Fruit fly (Drosophila melanogaster): ENCODE results near the gene CG3008.

Gene CG3008

DNA sequence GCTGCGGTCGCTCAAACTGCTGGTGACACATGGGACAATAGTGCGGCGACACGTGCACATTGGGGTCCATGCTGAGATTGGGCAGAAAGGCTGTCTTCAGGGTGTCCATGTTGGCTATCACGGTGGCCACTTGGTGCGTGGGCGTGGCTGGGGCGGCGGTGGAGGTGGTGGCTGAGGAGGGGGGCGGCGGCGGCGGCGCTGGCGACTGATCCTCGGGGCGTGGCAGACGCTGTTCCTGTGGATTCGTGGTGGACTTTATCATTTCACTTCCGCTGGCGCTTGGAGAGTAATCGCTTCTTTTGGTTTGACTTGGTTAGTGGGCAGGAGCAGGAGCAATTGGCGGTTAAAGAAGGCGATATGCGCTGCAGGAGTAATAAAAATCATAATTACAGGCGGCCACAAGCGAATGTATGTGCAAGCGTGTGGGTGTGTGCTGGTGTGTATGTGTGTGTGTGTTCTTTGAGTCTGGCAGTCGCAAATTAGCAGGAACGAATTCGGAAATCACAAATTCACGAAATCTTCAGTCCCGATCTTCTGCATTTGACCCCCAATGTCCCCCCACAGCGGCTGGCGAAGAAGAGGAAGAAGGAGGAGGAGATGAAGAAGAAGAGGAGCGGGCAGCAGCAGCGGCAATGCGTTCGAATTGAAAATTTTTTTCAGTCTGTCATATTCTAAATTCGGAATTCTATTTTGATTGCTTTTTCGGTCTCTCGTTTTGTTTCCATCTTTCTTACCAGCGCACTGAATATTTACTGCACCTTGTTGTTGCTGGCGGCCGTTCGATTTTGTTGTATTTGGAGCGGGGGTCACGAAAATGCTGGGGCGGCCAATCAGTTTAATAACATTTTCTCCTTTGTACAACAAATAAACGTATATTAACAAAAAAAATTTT lies 721 bp upstream of the CG3008 start:
- TF ChIP-seq CG8478 (optimal IDR thresholded peaks at IDR 0.05) = no peak
- no peak for TF ChIP-seq CTCF (optimal IDR thresholded peaks at IDR 0.05)

DNA sequence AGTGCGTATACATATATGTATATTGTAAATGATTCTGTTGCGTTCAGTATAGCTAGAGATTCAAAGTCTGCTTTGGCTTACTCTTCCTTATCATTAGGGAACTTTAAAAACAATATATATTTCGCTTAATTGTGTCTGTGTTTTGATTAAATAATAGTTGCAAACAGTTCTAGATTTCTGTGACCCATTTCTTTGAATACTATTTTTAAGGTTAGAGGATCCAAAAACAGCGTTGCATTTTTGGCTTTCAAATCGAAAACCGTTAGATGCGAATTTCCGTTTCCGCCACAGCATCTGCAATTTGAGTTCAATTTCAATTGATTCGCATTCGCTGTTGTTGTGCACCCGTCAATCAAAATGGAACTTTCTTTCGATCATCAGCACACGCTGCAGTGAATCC lies 3.0 kb downstream of the CG3008 start:
- TF ChIP-seq CTCF (optimal IDR thresholded peaks at IDR 0.05) (no peak), CG8478 (optimal IDR thresholded peaks at IDR 0.05) (no peak)

DNA sequence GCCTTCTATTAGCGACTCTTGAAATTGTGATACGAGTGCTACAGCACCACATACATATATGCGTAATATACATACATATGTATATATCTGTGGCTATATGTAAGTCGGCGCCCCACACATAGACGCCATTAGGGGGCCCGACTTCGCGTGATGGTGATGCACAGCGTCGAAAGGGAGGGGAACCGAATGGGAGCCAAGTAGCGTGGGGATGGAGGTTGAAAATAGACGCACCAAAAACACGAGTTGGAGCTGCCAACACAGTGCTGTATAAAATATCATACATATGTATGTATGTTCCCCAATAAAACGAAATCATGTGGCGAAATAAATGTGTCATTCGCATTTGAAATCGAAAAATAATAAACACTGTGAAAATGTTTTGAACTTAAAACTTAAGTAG lies 3.5 kb downstream of the CG3008 start:
- TF ChIP-seq CG8478 (optimal IDR thresholded peaks at IDR 0.05) (no peak), CTCF (optimal IDR thresholded peaks at IDR 0.05) (no peak)

DNA sequence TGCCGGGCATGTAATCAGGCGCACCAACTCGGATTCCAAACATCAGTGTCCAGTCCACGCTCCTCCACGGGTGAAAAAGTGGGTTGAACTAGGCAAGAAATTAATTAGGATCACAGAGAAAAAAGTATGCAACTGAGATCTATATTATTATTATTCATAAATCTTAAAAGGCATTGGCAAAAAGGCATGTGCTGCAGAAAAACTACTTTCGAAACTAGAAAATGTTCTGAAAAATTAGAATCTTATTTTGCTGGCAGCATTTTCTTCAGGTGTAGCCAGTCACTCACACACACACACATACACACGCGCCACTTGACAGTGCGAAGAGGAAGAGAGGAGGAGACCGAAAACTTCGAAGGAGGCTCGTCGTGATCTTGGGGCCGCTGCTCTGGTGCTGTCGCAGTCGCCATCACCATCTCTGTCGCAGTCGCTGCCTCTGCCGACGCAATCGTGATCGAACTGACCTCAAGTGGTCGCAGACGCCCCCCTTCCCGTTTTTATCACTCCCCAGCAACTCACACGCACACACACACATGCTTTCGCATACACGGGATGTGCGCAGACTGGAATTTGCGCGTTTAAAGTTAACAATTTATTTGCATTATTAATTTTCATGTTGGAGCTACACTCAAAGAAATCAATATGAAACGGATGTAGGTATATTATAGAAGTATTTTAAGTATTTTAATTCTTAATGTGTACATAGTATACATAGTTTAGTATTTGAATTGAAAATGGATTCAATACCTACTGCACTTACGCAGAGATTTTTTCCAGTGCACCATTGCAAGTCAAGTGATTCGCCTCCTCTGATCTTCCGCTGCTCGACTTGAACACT lies 4.5 kb downstream of the CG3008 start:
- TF ChIP-seq CG8478 (optimal IDR thresholded peaks at IDR 0.05) (no peak), CTCF (optimal IDR thresholded peaks at IDR 0.05) (no peak)

DNA sequence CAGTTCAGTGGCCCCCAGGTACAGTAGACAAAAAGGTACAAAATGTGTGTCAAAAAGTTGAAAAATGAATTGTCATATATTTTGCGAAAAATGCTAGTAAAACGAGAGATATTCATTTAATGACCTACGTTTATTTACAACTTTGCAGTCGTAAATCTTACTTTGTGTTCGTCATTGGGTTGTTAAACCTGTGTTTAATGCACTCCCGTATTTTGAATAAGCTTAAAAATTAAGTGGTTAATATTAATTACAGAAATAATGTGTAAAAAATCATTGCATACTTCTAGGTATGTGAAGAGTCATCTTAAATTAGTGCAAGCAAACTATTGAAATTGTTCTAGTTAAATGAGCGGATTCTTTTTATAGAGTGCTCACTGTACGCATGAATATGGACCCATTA lies 5.4 kb downstream of the CG3008 start:
- no peak for TF ChIP-seq CTCF (optimal IDR thresholded peaks at IDR 0.05)
- no peak for TF ChIP-seq CG8478 (optimal IDR thresholded peaks at IDR 0.05)

DNA sequence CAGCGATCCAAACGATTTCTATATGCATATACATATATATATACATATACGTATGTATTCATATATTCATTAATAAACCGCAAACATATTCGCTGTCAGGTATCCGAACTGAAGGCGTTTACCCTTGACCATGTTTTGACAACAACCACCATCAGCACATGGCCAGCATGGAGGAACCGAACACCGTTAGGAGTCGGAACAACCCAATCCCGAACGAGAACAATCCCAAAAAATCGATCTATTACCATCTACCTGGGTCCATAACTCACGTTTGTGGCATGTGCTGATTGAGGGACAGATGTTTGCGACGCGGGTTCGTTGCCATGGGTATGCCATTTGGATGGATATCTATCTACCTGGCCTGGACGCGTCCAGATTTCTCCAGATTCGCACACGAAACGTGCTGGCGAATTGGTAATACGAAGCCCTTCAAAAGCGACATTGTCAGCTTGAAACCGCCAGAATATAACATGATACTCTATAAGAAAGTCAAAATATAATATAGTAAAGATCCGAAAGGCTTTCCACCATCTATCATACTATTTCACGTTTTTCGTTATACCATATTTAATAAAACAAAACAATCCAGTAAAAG lies 6.5 kb downstream of the CG3008 start, which contains the start of gene CG15625:
CG15625 (plus strand) TSS at position 545 of the 595 bp plus-strand sequence.
- TF ChIP-seq CG8478 (optimal IDR thresholded peaks at IDR 0.05) = no peak
- no peak for TF ChIP-seq CTCF (optimal IDR thresholded peaks at IDR 0.05)

DNA sequence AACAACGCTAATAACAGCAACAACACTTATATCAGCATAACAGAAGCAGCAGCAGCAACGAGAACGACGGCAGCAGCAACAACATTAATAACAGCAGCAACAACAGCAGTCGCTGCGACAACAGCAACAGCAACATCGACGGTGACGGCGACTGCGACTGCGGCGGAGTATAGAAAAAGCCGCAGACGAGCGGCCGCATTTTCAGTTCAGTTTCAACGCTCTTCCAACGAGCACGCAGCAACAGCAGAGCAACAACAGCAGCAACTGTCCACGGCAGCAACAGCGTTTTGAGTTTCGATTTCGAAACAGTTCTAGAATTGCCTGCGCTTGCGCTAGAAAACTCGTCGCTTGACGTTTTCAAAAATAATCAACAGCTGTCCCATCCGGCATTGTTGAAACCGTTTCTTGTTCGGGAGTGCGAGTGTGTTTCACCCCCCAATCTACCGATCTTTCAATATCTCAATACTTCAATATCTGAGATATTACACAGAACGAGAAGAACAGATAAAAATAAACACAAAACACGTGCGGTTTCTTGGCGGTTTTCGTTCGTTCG lies 8.9 kb downstream of the CG3008 start, which contains the start of gene CG3036:
CG3036 (plus strand) TSS at position 199 of the 556 bp plus-strand sequence.
- no peak for TF ChIP-seq CTCF (optimal IDR thresholded peaks at IDR 0.05)
- TF ChIP-seq CG8478 (optimal IDR thresholded peaks at IDR 0.05) = no peak

DNA sequence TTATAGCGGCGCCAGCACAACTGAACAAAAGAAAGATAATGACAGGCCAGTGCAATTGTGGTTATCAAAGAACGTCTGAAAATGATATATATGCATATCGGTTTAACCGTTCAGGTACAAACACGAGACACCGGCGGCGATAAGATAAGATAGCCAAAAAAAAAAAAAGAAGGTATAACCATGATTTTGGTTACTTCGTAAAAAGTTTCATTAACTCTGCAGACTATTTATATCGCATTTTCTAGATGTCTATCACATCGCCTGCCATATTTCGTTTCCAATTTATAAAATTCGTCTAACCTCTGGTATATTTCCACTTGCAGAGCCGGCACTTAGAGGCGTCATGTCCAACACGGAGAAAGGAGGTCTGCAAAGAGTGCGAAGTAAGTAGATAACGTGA lies 10.5 kb downstream of the CG3008 start:
- no peak for TF ChIP-seq CTCF (optimal IDR thresholded peaks at IDR 0.05)
- TF ChIP-seq CG8478 (optimal IDR thresholded peaks at IDR 0.05) = no peak

DNA sequence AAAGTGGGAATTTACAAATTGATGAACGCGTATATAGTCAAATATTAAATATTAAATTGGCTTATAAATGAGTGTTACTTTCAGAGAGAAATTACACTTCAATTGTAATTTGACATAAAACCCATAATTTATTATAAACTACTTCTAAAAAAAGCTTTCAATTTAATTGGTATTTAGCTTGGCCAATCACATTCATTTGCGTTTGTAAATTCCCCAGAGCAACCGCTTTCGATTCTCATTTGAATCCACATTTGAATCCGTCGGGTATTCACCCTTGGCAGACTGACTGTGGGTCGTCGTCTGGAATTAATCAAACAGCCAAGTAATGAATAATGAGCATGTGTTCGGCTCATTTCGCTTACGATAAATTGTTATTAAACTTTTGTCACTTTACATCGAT lies 12.8 kb downstream of the CG3008 start:
- no peak for TF ChIP-seq CTCF (optimal IDR thresholded peaks at IDR 0.05)
- no peak for TF ChIP-seq CG8478 (optimal IDR thresholded peaks at IDR 0.05)

DNA sequence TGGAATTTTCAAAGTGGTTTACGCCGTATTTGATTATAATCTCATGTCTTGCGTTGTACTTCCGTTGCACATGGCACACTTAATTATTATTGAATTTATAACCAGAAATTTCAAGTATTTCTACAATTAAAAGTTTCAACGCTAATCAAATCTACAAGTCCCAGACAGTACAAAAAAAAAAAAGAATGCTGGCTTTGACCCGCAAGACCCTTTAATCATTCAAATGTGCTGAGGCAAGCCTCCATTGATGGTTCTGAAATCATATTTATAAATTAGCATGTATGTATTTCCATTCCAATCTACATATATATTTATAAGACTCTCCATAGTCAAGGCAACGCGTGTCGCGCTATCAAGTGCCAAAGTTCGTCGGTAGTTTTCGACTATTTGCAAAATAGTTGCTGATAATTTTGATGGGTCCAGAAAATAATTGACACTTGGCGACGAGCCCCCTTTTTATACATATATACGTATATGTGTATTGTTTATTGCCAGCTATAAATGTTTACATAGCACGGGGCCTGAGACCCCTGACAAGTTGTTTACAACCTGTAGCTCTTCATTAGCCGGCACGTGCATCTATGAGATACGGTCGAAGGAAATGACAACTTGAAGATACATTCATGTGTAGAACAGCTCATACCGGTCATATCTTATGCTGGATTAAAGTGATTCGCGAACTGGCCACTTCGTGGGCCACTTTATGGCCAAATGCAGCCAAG lies 13.5 kb downstream of the CG3008 start:
- TF ChIP-seq CG8478 (optimal IDR thresholded peaks at IDR 0.05) = no peak
- no peak for TF ChIP-seq CTCF (optimal IDR thresholded peaks at IDR 0.05)

DNA sequence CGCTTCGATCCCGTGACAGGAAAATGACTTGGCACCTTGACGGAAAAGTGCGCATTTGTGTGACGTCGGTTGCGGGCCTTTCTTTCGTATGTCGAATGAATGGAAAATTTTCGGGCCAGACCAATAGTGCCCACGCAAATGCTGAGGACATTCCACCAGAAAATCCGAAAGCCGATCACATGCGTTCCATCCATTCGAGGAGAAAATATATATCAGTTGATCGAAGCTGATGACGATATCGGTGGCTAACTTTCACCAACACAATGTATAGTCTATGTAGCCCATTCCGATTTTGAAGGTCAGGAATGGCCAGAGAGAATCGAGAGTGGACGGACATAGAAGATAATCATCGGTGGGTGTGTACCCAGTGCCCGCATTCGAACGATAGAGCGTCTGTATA lies 15.1 kb downstream of the CG3008 start:
- TF ChIP-seq CG8478 (optimal IDR thresholded peaks at IDR 0.05) (no peak), CTCF (optimal IDR thresholded peaks at IDR 0.05) (no peak)

DNA sequence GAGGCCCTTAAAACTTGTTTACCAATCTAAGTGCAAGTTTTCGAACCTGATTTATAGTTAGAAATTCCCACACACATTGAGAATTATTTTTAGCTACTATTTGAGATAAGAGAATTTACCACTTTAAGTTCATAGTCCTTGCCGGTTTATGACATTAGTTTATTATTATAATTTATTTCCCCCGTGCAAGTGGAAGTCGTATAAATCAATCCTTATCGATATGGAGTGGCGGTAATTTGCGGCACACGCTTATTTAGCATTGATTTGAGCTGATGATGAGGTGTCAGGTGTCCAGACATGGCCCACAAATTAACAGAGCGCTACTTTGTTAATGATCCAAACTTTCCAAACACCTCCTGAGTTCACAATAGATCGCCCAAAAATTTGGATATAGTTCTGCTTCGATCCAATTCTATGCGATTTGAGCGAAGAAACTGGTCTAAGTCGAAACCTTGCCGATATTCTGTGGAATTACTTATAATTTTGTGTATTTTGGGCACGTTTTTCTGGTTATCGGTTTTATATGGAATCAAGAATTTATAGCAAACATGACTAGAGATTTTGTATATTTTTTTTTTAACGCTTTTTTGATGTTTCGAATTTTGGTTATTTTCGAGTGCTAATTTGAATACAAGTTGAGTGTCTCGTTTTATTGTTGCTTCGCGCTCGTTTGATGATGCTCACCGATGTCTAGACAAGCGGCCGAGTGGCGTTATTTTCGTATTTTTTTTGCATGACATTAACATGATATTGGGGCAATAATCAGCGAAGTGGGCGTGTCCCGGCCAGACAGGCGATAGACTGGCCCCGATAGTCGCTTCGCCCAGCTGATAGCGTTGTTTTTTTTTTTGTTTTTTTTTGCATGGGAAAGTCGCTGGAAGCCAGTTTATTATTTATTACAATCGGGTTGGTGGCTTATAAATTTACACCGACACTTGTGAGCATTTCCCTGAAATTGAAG lies 16.8 kb downstream of the CG3008 start:
- no peak for TF ChIP-seq CG8478 (optimal IDR thresholded peaks at IDR 0.05)
- TF ChIP-seq CTCF (optimal IDR thresholded peaks at IDR 0.05) = no peak

DNA sequence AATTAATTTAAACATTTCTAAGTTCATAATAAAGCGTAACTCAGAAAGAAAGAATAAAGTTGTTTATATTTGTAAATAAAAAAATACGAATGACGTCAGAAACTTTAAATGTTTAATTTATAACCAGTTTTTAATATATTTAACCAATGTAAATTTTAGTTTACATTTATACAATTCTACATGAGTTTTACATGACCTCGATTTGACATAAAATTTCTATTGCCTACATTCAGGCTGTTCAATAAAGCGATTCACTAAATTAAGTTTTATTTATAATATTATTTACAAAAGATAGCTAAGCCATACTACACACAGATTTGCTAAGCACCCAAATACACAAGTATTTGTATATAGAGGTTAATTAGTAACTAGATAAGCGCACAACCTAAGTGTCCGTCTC lies 20.7 kb downstream of the CG3008 start:
- TF ChIP-seq CTCF (optimal IDR thresholded peaks at IDR 0.05) (no peak), CG8478 (optimal IDR thresholded peaks at IDR 0.05) (no peak)

Measured in S2 (cell line).